Worm (Caenorhabditis elegans): Measurements from ENCODE around the gene C06E2.2.

- TF ChIP-seq elt-3 (tag; optimal IDR thresholded peaks at IDR 0.05) (no peak), nhr-76 (tag; optimal IDR thresholded peaks at IDR 0.05) (no peak), ZK546.5 (tag; optimal IDR thresholded peaks at IDR 0.05) (no peak), elt-1 (tag; optimal IDR thresholded peaks at IDR 0.05) (no peak), nhr-77 (tag; optimal IDR thresholded peaks at IDR 0.05) (no peak)
These were observed 10.3 kb upstream of the C06E2.2 start, which contains the start of the genes ubc-22 and ubc-21 for ce11 chrX:8869112-8869675.
